Worm (Caenorhabditis elegans) whole organism, midembryonic: ENCODE measurements around the gene srz-91.

Experiments used
- T22C8.4 ChIP-seq: fragments of 200-800 bp; sonication (Bioruptor generic); IDR thresholded peaks from 2 replicates; pipeline ENCODE4 v1.3.6; 2022; ENCODE audit warnings: missing genetic modification characterization, missing compliant biosample characterization
- cog-1 ChIP-seq: sonication (generic microtip); optimal IDR thresholded peaks from 2 replicates; lab custom pipeline; 2016; ENCODE audit warnings: missing genetic modification characterization, missing compliant biosample characterization

DNA sequence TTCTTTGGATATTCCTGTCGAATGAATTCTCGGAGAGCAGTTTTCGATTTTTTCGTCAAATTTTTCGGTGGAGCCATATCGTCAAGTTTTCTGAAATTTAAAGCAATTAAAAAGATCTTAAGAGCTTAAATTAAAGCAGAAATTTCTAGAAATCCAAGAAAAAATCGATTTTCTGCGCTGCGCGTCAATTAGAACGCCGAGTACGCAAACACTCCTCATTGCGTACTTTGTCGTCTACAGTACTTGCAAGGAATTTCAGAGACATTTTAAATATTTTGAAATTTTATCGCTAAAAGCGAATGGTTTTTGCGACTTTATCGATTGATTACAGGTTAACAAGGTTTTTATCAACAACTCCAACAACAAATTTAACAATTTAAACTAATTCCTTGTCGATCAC lies 47.3 kb downstream of the srz-91 start:
- no peak for TF ChIP-seq T22C8.4 (GFP tag; lab: Robert Waterston, UW)
- no peak for TF ChIP-seq cog-1 (tag; lab: Kevin White, UChicago)
